Worm (Caenorhabditis elegans) whole organism, L4 larva: ENCODE measurements around the gene hsp-6.

Experiments
- Y105C5A.15 ChIP-seq: fragments of 200-800 bp; sonication (Bioruptor generic); IDR thresholded peaks from 2 replicates; pipeline ENCODE4 v1.3.6; 2022; ENCODE audit warnings: missing genetic modification characterization, missing compliant biosample characterization
- ZK337.2 ChIP-seq: fragments of 200-800 bp; sonication (Bioruptor generic); IDR thresholded peaks from 2 replicates; pipeline ENCODE4 v1.3.6; 2022; ENCODE audit warnings: missing genetic modification reagents, missing genetic modification characterization, missing compliant biosample characterization
- aly-2 ChIP-seq: sonication (generic microtip); optimal IDR thresholded peaks from 2 replicates; lab custom pipeline; 2018; ENCODE audit warnings: missing biosample characterization, missing genetic modification characterization
- ama-1 ChIP-seq: fragments of 150-350 bp; optimal IDR thresholded peaks from 2 replicates; lab custom pipeline; 2014; ENCODE audit warnings: inconsistent platforms, mixed read lengths
- attf-4 ChIP-seq: sonication (generic microtip); optimal IDR thresholded peaks from 3 replicates; lab custom pipeline; 2017; ENCODE audit warnings: missing biosample characterization, missing genetic modification characterization
- ceh-32 ChIP-seq: sonication (generic microtip); optimal IDR thresholded peaks from 2 replicates; lab custom pipeline; 2016; ENCODE audit warnings: mild to moderate bottlenecking, missing genetic modification characterization, missing compliant biosample characterization; ENCODE audit not compliant: poor library complexity
- ceh-62 ChIP-seq: sonication (generic microtip); optimal IDR thresholded peaks from 2 replicates; lab custom pipeline; 2017; ENCODE audit warnings: missing biosample characterization, missing genetic modification characterization
- ceh-82 ChIP-seq: sonication (generic microtip); optimal IDR thresholded peaks from 2 replicates; lab custom pipeline; 2017; ENCODE audit warnings: missing biosample characterization, missing genetic modification characterization
- daf-12 ChIP-seq: fragments of 150-350 bp; optimal IDR thresholded peaks from 2 replicates; lab custom pipeline; 2014; ENCODE audit warnings: missing biosample characterization, missing genetic modification reagents, missing genetic modification characterization
- daf-16 ChIP-seq, 3 experiments: sonication (generic microtip); optimal IDR thresholded peaks; 2 replicates each; lab custom pipeline; 2016 to 2017; ENCODE audit warnings: missing genetic modification characterization in 3 of 3, missing genetic modification reagents in 3 of 3, mild to moderate bottlenecking in 2 of 3, missing compliant biosample characterization in 2 of 3, missing biosample characterization in 1 of 3, moderate library complexity in 1 of 3
- daf-19 ChIP-seq: fragments of 200-800 bp; sonication (Bioruptor generic); conservative IDR thresholded peaks from 2 replicates; pipeline ENCODE4 v1.3.6; 2022; ENCODE audit warnings: missing genetic modification characterization, missing compliant biosample characterization
- dmd-6 ChIP-seq: fragments of 200-800 bp; sonication (Bioruptor generic); IDR thresholded peaks from 2 replicates; pipeline ENCODE4 v1.3.6; 2022; ENCODE audit warnings: missing genetic modification reagents, missing genetic modification characterization, missing compliant biosample characterization
- dmd-9 ChIP-seq: fragments of 200-800 bp; sonication (Bioruptor generic); IDR thresholded peaks from 2 replicates; pipeline ENCODE4 v1.3.6; 2022; ENCODE audit warnings: missing genetic modification reagents, missing genetic modification characterization, missing compliant biosample characterization
- egl-27 ChIP-seq: sonication (generic microtip); optimal IDR thresholded peaks from 3 replicates; lab custom pipeline; 2017; ENCODE audit warnings: missing biosample characterization, missing genetic modification reagents, missing genetic modification characterization
- fos-1 ChIP-seq: fragments of 150-350 bp; optimal IDR thresholded peaks from 2 replicates; lab custom pipeline; 2014; ENCODE audit warnings: missing biosample characterization, missing genetic modification characterization
- hlh-11 ChIP-seq: fragments of 200-800 bp; sonication (Bioruptor generic); optimal IDR thresholded peaks from 2 replicates; lab custom pipeline; 2018; ENCODE audit warnings: mild to moderate bottlenecking, missing genetic modification characterization, missing compliant biosample characterization
- jun-1 ChIP-seq: fragments of 150-350 bp; optimal IDR thresholded peaks from 2 replicates; lab custom pipeline; 2014; ENCODE audit warnings: missing biosample characterization, missing genetic modification reagents, missing genetic modification characterization
- lim-7 ChIP-seq: fragments of 200-800 bp; sonication (Bioruptor generic); IDR thresholded peaks from 2 replicates; pipeline ENCODE4 v1.3.6; 2022; ENCODE audit warnings: missing genetic modification characterization, missing compliant biosample characterization
- lin-1 ChIP-seq: fragments of 200-800 bp; sonication (Bioruptor generic); IDR thresholded peaks from 2 replicates; pipeline ENCODE4 v1.3.6; 2022; ENCODE audit warnings: missing genetic modification reagents, missing genetic modification characterization, missing compliant biosample characterization
- lin-15B ChIP-seq: fragments of 150-350 bp; sonication (generic microtip); optimal IDR thresholded peaks from 3 replicates; lab custom pipeline; 2014; ENCODE audit warnings: missing biosample characterization, missing genetic modification characterization
- lir-3 ChIP-seq: sonication (generic microtip); optimal IDR thresholded peaks from 2 replicates; lab custom pipeline; 2016; ENCODE audit warnings: mild to moderate bottlenecking, missing genetic modification characterization, missing compliant biosample characterization
- madf-5 ChIP-seq, 2 experiments: fragments of 200-800 bp; sonication (Bioruptor generic); IDR thresholded peaks; 2 replicates each; pipeline ENCODE4 v1.3.6; 2022; ENCODE audit warnings: missing compliant biosample characterization in 2 of 2, missing genetic modification characterization in 2 of 2
- mdl-1 ChIP-seq, 2 experiments: fragments of 150-350 bp in 1 of 2; sonication (generic microtip) in 1 of 2; optimal IDR thresholded peaks; 2 replicates each; lab custom pipeline; 2014 to 2017; ENCODE audit warnings: missing biosample characterization in 2 of 2, missing genetic modification characterization in 2 of 2
- mxl-3 ChIP-seq: fragments of 200-800 bp; sonication (Bioruptor generic); optimal IDR thresholded peaks from 2 replicates; lab custom pipeline; 2018; ENCODE audit warnings: mild to moderate bottlenecking, missing genetic modification characterization, missing compliant biosample characterization
- nhr-10 ChIP-seq: fragments of 150-350 bp; optimal IDR thresholded peaks from 2 replicates; lab custom pipeline; 2014; ENCODE audit warnings: missing biosample characterization, missing genetic modification characterization
- nhr-41 ChIP-seq: fragments of 200-800 bp; sonication (Bioruptor generic); IDR thresholded peaks from 2 replicates; pipeline ENCODE4 v1.3.6; 2022; ENCODE audit warnings: missing genetic modification reagents, missing genetic modification characterization, missing compliant biosample characterization
- pqm-1 ChIP-seq: sonication (generic microtip); optimal IDR thresholded peaks from 2 replicates; lab custom pipeline; 2017; ENCODE audit warnings: missing biosample characterization, missing genetic modification characterization
- sdz-12 ChIP-seq: fragments of 200-800 bp; sonication (Bioruptor generic); optimal IDR thresholded peaks from 2 replicates; lab custom pipeline; 2018; ENCODE audit warnings: mild to moderate bottlenecking, missing genetic modification characterization, missing compliant biosample characterization
- snpc-1.2 ChIP-seq: fragments of 200-800 bp; sonication (Bioruptor generic); IDR thresholded peaks from 2 replicates; pipeline ENCODE4 v1.3.6; 2022; ENCODE audit warnings: missing genetic modification reagents, missing genetic modification characterization, missing compliant biosample characterization
- spr-1 ChIP-seq: sonication (generic microtip); optimal IDR thresholded peaks from 2 replicates; lab custom pipeline; 2016; ENCODE audit warnings: mild to moderate bottlenecking, missing genetic modification characterization, missing compliant biosample characterization
- tag-97 ChIP-seq: fragments of 200-800 bp; sonication (Bioruptor generic); IDR thresholded peaks from 2 replicates; pipeline ENCODE4 v1.3.6; 2022; ENCODE audit warnings: missing genetic modification characterization, missing compliant biosample characterization
- unc-130 ChIP-seq: sonication (generic microtip); optimal IDR thresholded peaks from 2 replicates; lab custom pipeline; 2016; ENCODE audit warnings: missing genetic modification reagents, missing genetic modification characterization, missing compliant biosample characterization
- unc-39 ChIP-seq: sonication (generic microtip); optimal IDR thresholded peaks from 2 replicates; lab custom pipeline; 2017; ENCODE audit warnings: missing biosample characterization, missing genetic modification characterization
- zag-1 ChIP-seq: fragments of 150-350 bp; optimal IDR thresholded peaks from 2 replicates; lab custom pipeline; 2014; ENCODE audit warnings: missing biosample characterization, missing genetic modification characterization
- zfp-2 ChIP-seq: sonication (generic microtip); optimal IDR thresholded peaks from 2 replicates; lab custom pipeline; 2016; ENCODE audit warnings: mild to moderate bottlenecking, missing genetic modification characterization, missing compliant biosample characterization
- zip-11 ChIP-seq: fragments of 200-800 bp; sonication (Bioruptor generic); IDR thresholded peaks from 2 replicates; pipeline ENCODE4 v1.3.6; 2022; ENCODE audit warnings: missing genetic modification characterization, missing compliant biosample characterization
- zip-2 ChIP-seq: fragments of 150-350 bp; optimal IDR thresholded peaks from 2 replicates; lab custom pipeline; 2014; ENCODE audit warnings: missing biosample characterization, missing genetic modification characterization

Gene hsp-6

ce11 chrV:4826710-4827380 lies at the start of gene hsp-6, which contains the start of gene C37H5.5 (continued):
- TF ChIP-seq zfp-2 (no peak), lin-15B (tag; lab: Kevin White, UChicago) (no peak), fos-1 (no peak), pqm-1 (tag; lab: Kevin White, UChicago) (no peak), madf-5 (GFP tag; IDR thresholded peaks at IDR 0.05; lab: Robert Waterston, UW) (no peak), tag-97 (no peak)

ce11 chrV:4871992-4872391 lies 45.4 kb upstream of the hsp-6 start, which contains the start of gene srd-33:
Gene srd-33, plus strand, starts transcription at chrV:4872292.
- TF ChIP-seq sdz-12 (GFP tag; lab: Kevin White, UChicago) (no peak), tag-97 (no peak), unc-39 (no peak), ceh-82 (tag; lab: Kevin White, UChicago) (no peak), zag-1 (tag; lab: Kevin White, UChicago) (no peak), egl-27 (tag; lab: Kevin White, UChicago) (no peak), jun-1 (tag; lab: Kevin White, UChicago) (no peak), aly-2 (tag; lab: Kevin White, UChicago) (no peak), mxl-3 (GFP tag; lab: Kevin White, UChicago) (no peak), zip-11 (GFP tag; lab: Robert Waterston, UW) (no peak), attf-4 (tag; lab: Kevin White, UChicago) (no peak), nhr-10 (tag; lab: Kevin White, UChicago) (no peak), lir-3 (no peak), mdl-1 (tag; optimal IDR thresholded peaks at IDR 0.05; lab: Kevin White, UChicago) (no peak), zip-2 (tag; lab: Kevin White, UChicago) (no peak), lin-15B (tag; lab: Kevin White, UChicago) (no peak), lin-1 (GFP tag; lab: Robert Waterston, UW) (no peak), dmd-9 (GFP tag; lab: Robert Waterston, UW) (no peak), snpc-1.2 (GFP tag; lab: Robert Waterston, UW) (no peak)

ce11 chrV:4870627-4871026 lies 44.1 kb upstream of the hsp-6 start:
- TF ChIP-seq nhr-10 (tag; lab: Kevin White, UChicago) (no peak), ama-1 (lab: Kevin White, UChicago) (no peak), daf-16 (GFP tag; optimal IDR thresholded peaks at IDR 0.05; lab: Kevin White, UChicago) (no peak), daf-16 (tag; optimal IDR thresholded peaks at IDR 0.05; lab: Kevin White, UChicago) (no peak), mxl-3 (GFP tag; lab: Kevin White, UChicago) (no peak), Y105C5A.15 (GFP tag; lab: Robert Waterston, UW) (no peak), spr-1 (tag; lab: Kevin White, UChicago) (no peak), daf-12 (tag; lab: Kevin White, UChicago) (no peak), unc-130 (GFP tag; lab: Kevin White, UChicago) (no peak), aly-2 (tag; lab: Kevin White, UChicago) (no peak), egl-27 (tag; lab: Kevin White, UChicago) (no peak), ceh-32 (tag; lab: Kevin White, UChicago) (no peak), lim-7 (GFP tag; lab: Robert Waterston, UW) (no peak), daf-19 (GFP tag; lab: Robert Waterston, UW) (no peak), hlh-11 (tag; lab: Kevin White, UChicago) (no peak), dmd-9 (GFP tag; lab: Robert Waterston, UW) (no peak), mdl-1 (tag; optimal IDR thresholded peaks at IDR 0.05; lab: Kevin White, UChicago) (no peak), dmd-6 (GFP tag; lab: Robert Waterston, UW) (no peak), ceh-62 (tag; lab: Kevin White, UChicago) (no peak), ZK337.2 (no peak), nhr-41 (GFP tag; lab: Robert Waterston, UW) (no peak)
- TF ChIP-seq, all 104 proteins: peak for 0
